Worm (Caenorhabditis elegans) whole organism, young adult: Measurements from ENCODE around the gene F07B10.4.

Experiments used
- C06A6.2 ChIP-seq: fragments of 200-800 bp; sonication (Bioruptor generic); conservative IDR thresholded peaks from 2 replicates; pipeline ENCODE4 v1.3.6; 2022; ENCODE audit warnings: missing genetic modification characterization, missing compliant biosample characterization
- C17E4.6 ChIP-seq: fragments of 200-800 bp; sonication (Bioruptor generic); IDR thresholded peaks from 2 replicates; pipeline ENCODE4 v1.3.6; 2022; ENCODE audit warnings: missing genetic modification reagents, missing genetic modification characterization, missing compliant biosample characterization
- D2030.7 ChIP-seq: fragments of 200-800 bp; sonication (Bioruptor generic); IDR thresholded peaks from 2 replicates; pipeline ENCODE4 v1.3.6; 2022; ENCODE audit warnings: missing genetic modification reagents, missing genetic modification characterization, missing compliant biosample characterization
- F10E7.11 ChIP-seq: sonication (generic microtip); optimal IDR thresholded peaks from 2 replicates; lab custom pipeline; 2017; ENCODE audit warnings: mild to moderate bottlenecking, missing genetic modification characterization, moderate library complexity, missing compliant biosample characterization
- F22D6.2 ChIP-seq: sonication (generic microtip); optimal IDR thresholded peaks from 2 replicates; lab custom pipeline; 2016; ENCODE audit warnings: mild to moderate bottlenecking, missing genetic modification characterization, missing compliant biosample characterization
- F23B12.7 ChIP-seq: sonication (generic microtip); optimal IDR thresholded peaks from 2 replicates; lab custom pipeline; 2017; ENCODE audit warnings: missing genetic modification characterization, mild to moderate bottlenecking, missing compliant biosample characterization, antibody characterized with exemption, moderate library complexity; ENCODE audit not compliant: insufficient read depth
- F49E8.2 ChIP-seq: sonication (generic microtip); optimal IDR thresholded peaks from 3 replicates; lab custom pipeline; 2017; ENCODE audit warnings: missing genetic modification characterization, mild to moderate bottlenecking, missing compliant biosample characterization, antibody characterized with exemption, moderate library complexity; ENCODE audit not compliant: insufficient read depth
- F52B5.7 ChIP-seq: sonication (generic microtip); optimal IDR thresholded peaks from 2 replicates; lab custom pipeline; 2016; ENCODE audit warnings: mild to moderate bottlenecking, missing genetic modification characterization, missing compliant biosample characterization
- K11D2.4 ChIP-seq: fragments of 200-800 bp; sonication (Bioruptor generic); IDR thresholded peaks from 2 replicates; pipeline ENCODE4 v1.3.6; 2022; ENCODE audit warnings: missing genetic modification reagents, missing genetic modification characterization, missing compliant biosample characterization
- T26A5.8 ChIP-seq: sonication (generic microtip); optimal IDR thresholded peaks from 2 replicates; lab custom pipeline; 2016; ENCODE audit warnings: missing genetic modification characterization, missing compliant biosample characterization
- Y53F4B.3 ChIP-seq: fragments of 200-800 bp; sonication (Bioruptor generic); IDR thresholded peaks from 2 replicates; pipeline ENCODE4 v1.3.6; 2022; ENCODE audit warnings: missing genetic modification reagents, missing genetic modification characterization, missing compliant biosample characterization
- Y95B8A.8 ChIP-seq: fragments of 200-800 bp; sonication (Bioruptor generic); IDR thresholded peaks from 2 replicates; pipeline ENCODE4 v1.3.6; 2022; ENCODE audit warnings: missing genetic modification reagents, missing genetic modification characterization, missing compliant biosample characterization
- akir-1 ChIP-seq: fragments of 200-800 bp; sonication (Bioruptor generic); optimal IDR thresholded peaks from 2 replicates; lab custom pipeline; 2018; ENCODE audit warnings: mild to moderate bottlenecking, missing genetic modification characterization, moderate library complexity, missing compliant biosample characterization
- ama-1 ChIP-seq, 3 experiments: fragments of 150-350 bp in 1 of 3; sonication (generic microtip) in 2 of 3; optimal IDR thresholded peaks; 2 replicates each; lab custom pipeline; 2014 to 2018; ENCODE audit warnings: missing biosample characterization in 2 of 3, missing genetic modification characterization in 2 of 3, missing genetic modification reagents in 2 of 3
- aptf-3 ChIP-seq: fragments of 200-800 bp; sonication (Bioruptor generic); IDR thresholded peaks from 2 replicates; pipeline ENCODE4 v1.3.6; 2022; ENCODE audit warnings: missing genetic modification characterization, missing compliant biosample characterization
- atf-7 ChIP-seq: sonication (generic microtip); optimal IDR thresholded peaks from 2 replicates; lab custom pipeline; 2017; ENCODE audit warnings: mild to moderate bottlenecking, missing genetic modification characterization, missing compliant biosample characterization
- athp-1 ChIP-seq: sonication (generic microtip); optimal IDR thresholded peaks from 2 replicates; lab custom pipeline; 2017; ENCODE audit warnings: mild to moderate bottlenecking, missing genetic modification characterization, missing compliant biosample characterization
- bed-1 ChIP-seq: fragments of 200-800 bp; sonication (Bioruptor generic); IDR thresholded peaks from 2 replicates; pipeline ENCODE4 v1.3.6; 2022; ENCODE audit warnings: missing genetic modification reagents, missing genetic modification characterization, missing compliant biosample characterization
- cebp-2 ChIP-seq: fragments of 200-800 bp; sonication (Bioruptor generic); IDR thresholded peaks from 2 replicates; pipeline ENCODE4 v1.3.6; 2022; ENCODE audit warnings: missing genetic modification characterization, missing compliant biosample characterization
- ceh-27 ChIP-seq: fragments of 200-800 bp; sonication (Bioruptor generic); optimal IDR thresholded peaks from 2 replicates; lab custom pipeline; 2018; ENCODE audit warnings: mild to moderate bottlenecking, missing genetic modification characterization, moderate library complexity, missing compliant biosample characterization
- ceh-40 ChIP-seq: fragments of 200-800 bp; sonication (Bioruptor generic); IDR thresholded peaks from 2 replicates; pipeline ENCODE4 v1.3.6; 2022; ENCODE audit warnings: missing genetic modification characterization, missing compliant biosample characterization
- ceh-91 ChIP-seq: fragments of 200-800 bp; sonication (Bioruptor generic); IDR thresholded peaks from 2 replicates; pipeline ENCODE4 v1.3.6; 2022; ENCODE audit warnings: missing genetic modification reagents, missing genetic modification characterization, missing compliant biosample characterization
- efl-1 ChIP-seq: fragments of 150-350 bp; optimal IDR thresholded peaks from 2 replicates; lab custom pipeline; 2014; ENCODE audit warnings: missing biosample characterization, missing genetic modification reagents, missing genetic modification characterization
- egl-18 ChIP-seq: fragments of 200-800 bp; sonication (Bioruptor generic); IDR thresholded peaks from 2 replicates; pipeline ENCODE4 v1.3.6; 2022; ENCODE audit warnings: missing genetic modification reagents, missing genetic modification characterization, missing compliant biosample characterization
- egrh-3 ChIP-seq: fragments of 200-800 bp; sonication (Bioruptor generic); IDR thresholded peaks from 2 replicates; pipeline ENCODE4 v1.3.6; 2022; ENCODE audit warnings: missing genetic modification reagents, missing genetic modification characterization, missing compliant biosample characterization
- ekl-4 ChIP-seq: fragments of 200-800 bp; sonication (Bioruptor generic); IDR thresholded peaks from 2 replicates; pipeline ENCODE4 v1.3.6; 2022; ENCODE audit warnings: missing genetic modification reagents, missing genetic modification characterization, missing compliant biosample characterization
- him-1 ChIP-seq: sonication (generic microtip); optimal IDR thresholded peaks from 2 replicates; lab custom pipeline; 2016; ENCODE audit warnings: missing genotype, missing genetic modification reagents, missing genetic modification characterization, missing compliant biosample characterization
- hlh-26 ChIP-seq: fragments of 200-800 bp; sonication (Bioruptor generic); conservative IDR thresholded peaks from 2 replicates; pipeline ENCODE4 v1.3.6; 2022; ENCODE audit warnings: missing genetic modification reagents, missing genetic modification characterization, missing compliant biosample characterization
- let-526 ChIP-seq: fragments of 200-800 bp; sonication (Bioruptor generic); IDR thresholded peaks from 2 replicates; pipeline ENCODE4 v1.3.6; 2022; ENCODE audit warnings: missing genetic modification reagents, missing genetic modification characterization, missing compliant biosample characterization
- lin-40 ChIP-seq: sonication (generic microtip); optimal IDR thresholded peaks from 2 replicates; lab custom pipeline; 2016; ENCODE audit warnings: missing genetic modification characterization, mild to moderate bottlenecking, missing compliant biosample characterization, missing genotype, missing genetic modification reagents
- lin-54 ChIP-seq: fragments of 200-800 bp; sonication (Bioruptor generic); optimal IDR thresholded peaks from 2 replicates; lab custom pipeline; 2018; ENCODE audit warnings: mild to moderate bottlenecking, missing genetic modification characterization, missing compliant biosample characterization
- madf-10 ChIP-seq: sonication (generic microtip); optimal IDR thresholded peaks from 2 replicates; lab custom pipeline; 2016; ENCODE audit warnings: mild to moderate bottlenecking, missing genetic modification characterization, missing compliant biosample characterization
- nfyb-1 ChIP-seq: fragments of 200-800 bp; sonication (Bioruptor generic); IDR thresholded peaks from 2 replicates; pipeline ENCODE4 v1.3.6; 2022; ENCODE audit warnings: missing genetic modification reagents, missing genetic modification characterization, missing compliant biosample characterization
- nhr-179 ChIP-seq: sonication (generic microtip); optimal IDR thresholded peaks from 2 replicates; lab custom pipeline; 2016; ENCODE audit warnings: mild to moderate bottlenecking, missing genetic modification characterization, missing compliant biosample characterization
- nhr-27 ChIP-seq: fragments of 200-800 bp; sonication (Bioruptor generic); optimal IDR thresholded peaks from 2 replicates; lab custom pipeline; 2018; ENCODE audit warnings: mild to moderate bottlenecking, missing genetic modification characterization, moderate library complexity, missing compliant biosample characterization
- rcor-1 ChIP-seq: fragments of 200-800 bp; sonication (Bioruptor generic); IDR thresholded peaks from 2 replicates; pipeline ENCODE4 v1.3.6; 2022; ENCODE audit warnings: missing genetic modification reagents, missing genetic modification characterization, missing compliant biosample characterization
- rec-8 ChIP-seq, 2 experiments: sonication (generic microtip); optimal IDR thresholded peaks; 2 replicates each; lab custom pipeline; 2016; ENCODE audit warnings: mild to moderate bottlenecking in 2 of 2, missing genetic modification characterization in 2 of 2, missing genetic modification reagents in 2 of 2, missing genotype in 2 of 2, missing biosample characterization in 1 of 2, missing compliant biosample characterization in 1 of 2, moderate library complexity in 1 of 2
- repo-1 ChIP-seq: sonication (generic microtip); optimal IDR thresholded peaks from 2 replicates; lab custom pipeline; 2017; ENCODE audit warnings: mild to moderate bottlenecking, missing genetic modification characterization, missing compliant biosample characterization
- rpc-1 ChIP-seq, 2 experiments: fragments of 150-350 bp in 1 of 2; sonication (generic microtip) in 1 of 2; optimal IDR thresholded peaks; 2 replicates each; lab custom pipeline; 2014 to 2018; ENCODE audit warnings: missing biosample characterization in 1 of 2, missing genetic modification characterization in 1 of 2, missing genetic modification reagents in 1 of 2, missing genotype in 1 of 2
- sdz-38 ChIP-seq: sonication (generic microtip); optimal IDR thresholded peaks from 2 replicates; lab custom pipeline; 2016; ENCODE audit warnings: missing genotype, missing genetic modification characterization, missing compliant biosample characterization
- sea-2 ChIP-seq: fragments of 200-800 bp; sonication (Bioruptor generic); IDR thresholded peaks from 2 replicates; pipeline ENCODE4 v1.3.6; 2022; ENCODE audit warnings: missing genetic modification characterization, missing compliant biosample characterization
- snpc-1.1 ChIP-seq: sonication (generic microtip); optimal IDR thresholded peaks from 2 replicates; lab custom pipeline; 2017; ENCODE audit warnings: missing genetic modification characterization, mild to moderate bottlenecking, missing compliant biosample characterization, antibody characterized with exemption, moderate library complexity, missing genotype, missing genetic modification reagents; ENCODE audit not compliant: insufficient read depth
- snpc-3.4 ChIP-seq: sonication (generic microtip); optimal IDR thresholded peaks from 2 replicates; lab custom pipeline; 2017; ENCODE audit warnings: missing genetic modification characterization, mild to moderate bottlenecking, missing compliant biosample characterization, antibody characterized with exemption, moderate library complexity, missing genotype, missing genetic modification reagents
- tbp1 ChIP-seq: fragments of 200-800 bp; sonication (Bioruptor generic); optimal IDR thresholded peaks from 2 replicates; lab custom pipeline; 2018; ENCODE audit warnings: mild to moderate bottlenecking, missing genetic modification characterization, missing compliant biosample characterization
- xnd-1 ChIP-seq: sonication (generic microtip); optimal IDR thresholded peaks from 2 replicates; lab custom pipeline; 2016; ENCODE audit warnings: missing genotype, missing genetic modification reagents, missing genetic modification characterization, missing compliant biosample characterization
- ztf-18 ChIP-seq: sonication (generic microtip); optimal IDR thresholded peaks from 2 replicates; lab custom pipeline; 2016; ENCODE audit warnings: missing genotype, mild to moderate bottlenecking, missing genetic modification characterization, missing compliant biosample characterization
- ztf-25 ChIP-seq: fragments of 200-800 bp; sonication (Bioruptor generic); IDR thresholded peaks from 2 replicates; pipeline ENCODE4 v1.3.6; 2022; ENCODE audit warnings: missing genetic modification reagents, missing genetic modification characterization, missing compliant biosample characterization
- ztf-26 ChIP-seq: sonication (generic microtip); optimal IDR thresholded peaks from 2 replicates; lab custom pipeline; 2017; ENCODE audit warnings: missing genetic modification characterization, missing compliant biosample characterization

Gene F07B10.4

DNA sequence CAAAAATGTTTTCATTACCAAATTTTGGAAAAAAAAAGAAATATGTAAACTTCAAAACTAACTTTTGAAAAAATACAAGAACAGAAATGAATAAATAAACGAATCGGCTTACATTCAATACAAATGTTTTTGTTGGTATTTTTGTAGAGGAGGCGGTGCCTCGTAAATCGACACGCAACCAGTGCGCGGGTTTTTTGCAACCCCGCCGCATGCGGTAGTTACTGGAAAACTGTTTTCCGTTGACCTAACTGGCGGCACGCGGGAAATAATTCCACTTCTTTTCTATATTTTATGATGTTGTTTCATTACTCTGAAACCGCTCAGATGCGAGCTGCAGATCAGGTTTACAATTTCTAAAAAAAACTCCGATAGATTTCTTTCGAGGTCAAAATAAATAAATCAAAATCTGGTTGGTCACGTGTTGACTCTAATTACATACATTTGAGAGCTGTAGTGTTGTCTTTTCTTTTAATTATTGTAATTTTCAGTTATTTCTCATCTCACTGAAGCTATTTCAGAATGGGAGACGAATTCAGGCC, 23.7 kb downstream of the F07B10.4 start, which contains the start of the genes dvc-1 and ima-1:
Gene dvc-1, minus strand, starts transcription at position 145 of the 539 bp plus-strand sequence.
Gene ima-1, plus strand, starts transcription at position 489 of the 539 bp plus-strand sequence.
- no peak for TF ChIP-seq C06A6.2 (GFP tag; lab: Robert Waterston, UW)
- peak; percentile 93 for TF ChIP-seq C17E4.6 (GFP tag; lab: Robert Waterston, UW)
- TF ChIP-seq ceh-91 (GFP tag; lab: Robert Waterston, UW): peak; percentile 94
- TF ChIP-seq athp-1 (tag; lab: Kevin White, UChicago): peak; percentile 80
- peak; percentile 66 for TF ChIP-seq F49E8.2 (tag; lab: Kevin White, UChicago)
- peak; percentile 90 for TF ChIP-seq rcor-1
- no peak for TF ChIP-seq nhr-27
- TF ChIP-seq cebp-2 (GFP tag; lab: Robert Waterston, UW): no peak
- 0 out of 2 replicates have a peak, but pooled peaks have one; percentile 14 for TF ChIP-seq nfyb-1 (GFP tag; lab: Robert Waterston, UW)
- TF ChIP-seq efl-1 (GFP tag; lab: Kevin White, UChicago): peak; percentile 99
- no peak for TF ChIP-seq egl-18
- TF ChIP-seq sdz-38 (tag; lab: Kevin White, UChicago): no peak
- TF ChIP-seq egrh-3: peak; percentile 48; the same call in 1 of the 2 replicates
- 0 out of 2 replicates have a peak, but pooled peaks have one; percentile 41 for TF ChIP-seq ceh-40 (GFP tag; lab: Robert Waterston, UW)
- TF ChIP-seq let-526: 0 out of 2 replicates have a peak, but pooled peaks have one; percentile 23
- no peak for TF ChIP-seq hlh-26 (GFP tag; lab: Robert Waterston, UW)
- no peak for TF ChIP-seq madf-10 (tag; lab: Kevin White, UChicago)
- TF ChIP-seq D2030.7: peak; percentile 91
- peak; percentile 67 for TF ChIP-seq ztf-18 (tag; lab: Kevin White, UChicago)
- no peak for TF ChIP-seq F52B5.7 (tag; lab: Kevin White, UChicago)
- TF ChIP-seq sea-2 (GFP tag; lab: Robert Waterston, UW): no peak
- peak; percentile 86 for TF ChIP-seq ztf-25 (GFP tag; lab: Robert Waterston, UW)
- peak; percentile 88 for TF ChIP-seq xnd-1 (tag; lab: Kevin White, UChicago)
- no peak for TF ChIP-seq atf-7 (tag; lab: Kevin White, UChicago)
- no peak for TF ChIP-seq F23B12.7 (tag; lab: Kevin White, UChicago)
- TF ChIP-seq ceh-27 (GFP tag; lab: Kevin White, UChicago): peak; percentile 38
- TF ChIP-seq him-1: peak; percentile 66
- TF ChIP-seq ztf-26 (tag; lab: Kevin White, UChicago): no peak
- TF ChIP-seq F22D6.2 (tag; lab: Kevin White, UChicago): no peak
- no peak for TF ChIP-seq akir-1 (GFP tag; lab: Kevin White, UChicago)
- TF ChIP-seq ama-1 (optimal IDR thresholded peaks at IDR 0.05; lab: Kevin White, UChicago): no peak
- TF ChIP-seq ama-1 (GFP tag; optimal IDR thresholded peaks at IDR 0.05; lab: Kevin White, UChicago): no peak
- peak; percentile 63 for TF ChIP-seq tbp1 (GFP tag; lab: Kevin White, UChicago)
- TF ChIP-seq aptf-3: no peak
- TF ChIP-seq F10E7.11: no peak
- peak; percentile 33 for TF ChIP-seq rpc-1 (optimal IDR thresholded peaks at IDR 0.05; lab: Kevin White, UChicago)
- TF ChIP-seq rpc-1 (tag; optimal IDR thresholded peaks at IDR 0.05; lab: Kevin White, UChicago): no peak
- no peak for TF ChIP-seq T26A5.8 (tag; lab: Kevin White, UChicago)
- no peak for TF ChIP-seq lin-40 (tag; lab: Kevin White, UChicago)
- no peak for TF ChIP-seq rec-8 (tag; optimal IDR thresholded peaks at IDR 0.05; lab: Kevin White, UChicago)
- TF ChIP-seq snpc-3.4 (tag; lab: Kevin White, UChicago): peak; percentile 76
- TF ChIP-seq Y95B8A.8 (GFP tag; lab: Robert Waterston, UW): peak; percentile 81
- TF ChIP-seq snpc-1.1 (tag; lab: Kevin White, UChicago): peak; percentile 37
- TF ChIP-seq Y53F4B.3: no peak
- TF ChIP-seq K11D2.4 (GFP tag; lab: Robert Waterston, UW): no peak
- no peak for TF ChIP-seq nhr-179
- TF ChIP-seq ekl-4 (GFP tag; lab: Robert Waterston, UW): peak; percentile 84
- TF ChIP-seq bed-1 (GFP tag; lab: Robert Waterston, UW): no peak
- TF ChIP-seq lin-54: peak; percentile 84
- TF ChIP-seq repo-1 (tag; lab: Kevin White, UChicago): no peak
